Worm (Caenorhabditis elegans): ENCODE results near the gene T25F10.1.

T25F10.1 gene

DNA sequence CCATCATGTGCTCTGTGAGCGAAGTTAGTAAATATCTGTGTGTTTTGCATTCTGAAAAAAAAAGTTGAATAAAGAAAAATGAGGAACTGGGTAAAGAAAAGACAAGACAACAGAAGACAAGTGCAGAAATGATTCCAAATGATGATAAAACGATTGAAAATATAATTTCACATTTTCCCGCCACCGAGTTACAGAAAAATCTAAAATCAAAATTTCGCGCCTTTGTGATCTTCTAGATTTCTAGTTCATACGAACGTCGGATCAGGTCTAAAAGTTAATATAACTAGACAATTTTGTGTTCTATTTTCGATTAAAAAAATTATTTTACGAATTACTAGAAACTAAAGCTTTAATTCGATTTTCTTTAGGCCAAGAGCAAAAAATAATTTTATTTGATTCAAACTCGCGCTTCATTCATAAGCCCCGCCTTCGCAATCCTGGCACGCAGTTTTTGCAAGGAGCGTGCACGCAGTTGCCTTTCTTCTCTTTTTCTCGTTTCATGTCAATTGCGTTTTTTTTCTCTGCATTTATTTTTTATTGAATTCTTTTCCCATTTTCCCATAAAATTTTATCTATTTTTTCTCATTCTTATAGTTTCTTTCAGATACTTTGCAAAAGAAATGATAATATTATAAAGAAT lies 16.7 kb downstream of the T25F10.1 start, which contains the start of the genes spn-4 and spe-39 (continued):
- TF ChIP-seq Y95B8A.8 (GFP tag; IDR thresholded peaks at IDR 0.05) (0 out of 2 replicates have a peak, but pooled peaks have one; percentile 14), F33H1.4 (GFP tag; IDR thresholded peaks at IDR 0.05) (peak; percentile 72), ceh-91 (GFP tag; IDR thresholded peaks at IDR 0.05) (peak; percentile 90), ceh-58 (GFP tag; IDR thresholded peaks at IDR 0.05) (no peak), lin-40 (tag; optimal IDR thresholded peaks at IDR 0.05) (no peak), madf-10 (tag; optimal IDR thresholded peaks at IDR 0.05) (no peak), cebp-1 (GFP tag; IDR thresholded peaks at IDR 0.05) (no peak), cebp-1 (tag; optimal IDR thresholded peaks at IDR 0.05) (peak; percentile 60), F23B12.7 (tag; optimal IDR thresholded peaks at IDR 0.05; ENCODE audit: insufficient read depth) (no peak), ceh-40 (GFP tag; IDR thresholded peaks at IDR 0.05) (no peak), dpl-1 (GFP tag; optimal IDR thresholded peaks at IDR 0.05) (peak; percentile 81), ceh-100 (GFP tag; IDR thresholded peaks at IDR 0.05) (peak; percentile 55; the same call in 1 of the 2 replicates), B0035.1 (tag; optimal IDR thresholded peaks at IDR 0.05) (no peak), hlh-26 (GFP tag; conservative IDR thresholded peaks at IDR 0.05) (no peak), ama-1 (optimal IDR thresholded peaks at IDR 0.05) (no peak), ama-1 (GFP tag; optimal IDR thresholded peaks at IDR 0.05) (no peak), F57A8.1 (GFP tag; optimal IDR thresholded peaks at IDR 0.05) (no peak), hlh-12 (tag; optimal IDR thresholded peaks at IDR 0.05) (no peak), F22D6.2 (tag; optimal IDR thresholded peaks at IDR 0.05) (no peak), tlf-1 (GFP tag; optimal IDR thresholded peaks at IDR 0.05) (peak; percentile 92), B0261.1 (tag; optimal IDR thresholded peaks at IDR 0.05) (no peak), T07F8.4 (tag; optimal IDR thresholded peaks at IDR 0.05) (no peak), efl-1 (GFP tag; optimal IDR thresholded peaks at IDR 0.05) (peak; percentile 97), F10E7.11 (tag; optimal IDR thresholded peaks at IDR 0.05) (no peak), snpc-1.3 (tag; optimal IDR thresholded peaks at IDR 0.05; ENCODE audit: insufficient read depth) (peak; percentile 27), die-1 (tag; optimal IDR thresholded peaks at IDR 0.05) (no peak), ztf-26 (tag; optimal IDR thresholded peaks at IDR 0.05) (no peak), snpc-3.4 (tag; optimal IDR thresholded peaks at IDR 0.05) (peak; percentile 89), F37B4.10 (GFP tag; IDR thresholded peaks at IDR 0.05) (no peak), mel-28 (tag; optimal IDR thresholded peaks at IDR 0.05; ENCODE audit: borderline replicate concordance) (no peak), snpc-4 (GFP tag; optimal IDR thresholded peaks at IDR 0.05) (no peak), snpc-4 (tag; optimal IDR thresholded peaks at IDR 0.05) (peak in 2 of 4 experiments; percentile 50 to 55), xnd-1 (tag; optimal IDR thresholded peaks at IDR 0.05) (peak; percentile 96), nfya-1 (tag; optimal IDR thresholded peaks at IDR 0.05; ENCODE audit: borderline replicate concordance, insufficient read depth) (no peak), egl-18 (GFP tag; IDR thresholded peaks at IDR 0.05) (no peak), pbrm-1 (GFP tag; IDR thresholded peaks at IDR 0.05) (peak; percentile 49; the same call in 1 of the 2 replicates), Y79H2A.3 (GFP tag; conservative IDR thresholded peaks at IDR 0.05) (peak; percentile 61), B0019.2 (GFP tag; conservative IDR thresholded peaks at IDR 0.05) (peak; percentile 72), nhr-27 (tag; optimal IDR thresholded peaks at IDR 0.05) (no peak), egl-44 (GFP tag; IDR thresholded peaks at IDR 0.05) (no peak), F55B11.4 (tag; optimal IDR thresholded peaks at IDR 0.05; ENCODE audit: borderline replicate concordance, insufficient read depth) (no peak), F52B5.7 (tag; optimal IDR thresholded peaks at IDR 0.05) (no peak), ztf-6 (GFP tag; IDR thresholded peaks at IDR 0.05) (no peak), ztf-25 (GFP tag; IDR thresholded peaks at IDR 0.05) (no peak), ztf-28 (GFP tag; IDR thresholded peaks at IDR 0.05) (no peak), tbp1 (GFP tag; optimal IDR thresholded peaks at IDR 0.05) (peak; percentile 41), nhr-80 (tag; optimal IDR thresholded peaks at IDR 0.05) (peak; percentile 8), ekl-4 (GFP tag; IDR thresholded peaks at IDR 0.05) (peak; percentile 65), lag-1 (GFP tag; IDR thresholded peaks at IDR 0.05) (no peak)

Data from whole organism, young adult.